Worm (Caenorhabditis elegans): ENCODE results near the gene T28B11.1.

DNA sequence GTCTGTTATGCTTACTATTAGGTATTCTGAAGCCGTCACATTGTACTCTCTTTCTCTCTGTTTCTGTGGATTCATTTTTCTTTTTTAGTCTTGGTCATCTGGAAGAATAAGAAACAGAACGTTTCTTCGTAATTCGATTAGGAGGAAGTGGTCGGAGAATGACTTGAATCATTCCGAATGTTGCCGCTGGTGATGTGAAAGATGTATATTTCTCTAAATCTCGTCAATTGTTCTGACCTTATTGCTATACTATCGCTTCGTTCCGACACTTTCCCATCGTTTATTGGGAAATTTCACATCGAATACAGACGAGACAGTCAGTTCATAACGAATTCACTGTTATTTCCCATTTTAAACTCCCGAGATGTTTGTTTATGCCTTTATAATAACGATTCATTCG is 53.1 kb downstream of the T28B11.1 start:
- no peak for TF ChIP-seq ama-1 (optimal IDR thresholded peaks at IDR 0.05)
- no peak for TF ChIP-seq B0310.2 (tag; optimal IDR thresholded peaks at IDR 0.05)
- no peak for TF ChIP-seq tbx-11 (GFP tag; IDR thresholded peaks at IDR 0.05)
- no peak for TF ChIP-seq hmbx-1 (tag; optimal IDR thresholded peaks at IDR 0.05)
- TF ChIP-seq flt-1 (GFP tag; IDR thresholded peaks at IDR 0.05) = no peak
- TF ChIP-seq tra-4 (tag; optimal IDR thresholded peaks at IDR 0.05) = no peak
